Worm (Caenorhabditis elegans): ENCODE data around the gene C17B7.14.

C17B7.14 gene

ce11 chrV:3312067-3312666 is 8.2 kb downstream of the C17B7.14 start, which contains the start of gene arrd-18 (continued):
- no peak for TF ChIP-seq pax-3 (tag; optimal IDR thresholded peaks at IDR 0.05)
- peak; percentile 62 for TF ChIP-seq nhr-71 (tag; optimal IDR thresholded peaks at IDR 0.05)
- TF ChIP-seq ztf-11 (tag; optimal IDR thresholded peaks at IDR 0.05) = no peak
- TF ChIP-seq Y116A8C.19 (tag; optimal IDR thresholded peaks at IDR 0.05; ENCODE audit: borderline replicate concordance) = no peak
- TF ChIP-seq efl-1 (optimal IDR thresholded peaks at IDR 0.05) = peak in 1 of 2 experiments; percentile 19
- TF ChIP-seq efl-1 (GFP tag; optimal IDR thresholded peaks at IDR 0.05 in 1 of 2) = peak in 1 of 2 experiments; percentile 67
- no peak for TF ChIP-seq lin-35 (GFP tag; optimal IDR thresholded peaks at IDR 0.05)
- no peak for TF ChIP-seq hlh-17 (GFP tag; optimal IDR thresholded peaks at IDR 0.05; ENCODE audit: borderline replicate concordance)
- no peak for TF ChIP-seq nhr-12 (tag; optimal IDR thresholded peaks at IDR 0.05)
- no peak for TF ChIP-seq snpc-4 (tag; optimal IDR thresholded peaks at IDR 0.05)
- TF ChIP-seq fos-1 (tag; optimal IDR thresholded peaks at IDR 0.05) = no peak
- TF ChIP-seq ceh-63 (GFP tag; optimal IDR thresholded peaks at IDR 0.05) = no peak
- TF ChIP-seq lin-15B (tag; optimal IDR thresholded peaks at IDR 0.05) = no peak
- TF ChIP-seq blmp-1 (tag; optimal IDR thresholded peaks at IDR 0.05) = no peak

DNA sequence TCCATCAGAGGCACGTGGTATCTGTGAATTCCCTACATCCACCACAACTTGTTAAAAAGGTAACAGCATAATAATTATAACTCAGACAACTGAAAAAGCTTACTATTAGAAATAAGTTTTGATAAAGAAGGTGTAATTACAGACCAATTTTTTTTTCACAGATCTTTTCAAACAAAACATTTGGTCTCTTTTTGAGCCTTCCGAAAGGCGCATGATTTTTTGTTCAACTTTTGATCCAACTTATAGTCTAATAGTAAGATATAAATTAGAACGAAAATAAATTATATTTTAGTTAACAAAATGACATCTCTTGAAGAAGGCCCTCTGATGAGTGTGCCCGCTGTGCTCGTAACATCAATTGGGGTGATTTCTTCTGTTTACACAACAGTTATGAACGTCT is 12.2 kb downstream of the C17B7.14 start, which contains the start of gene srbc-3:
srbc-3 (plus strand) TSS at position 301 of the 400 bp plus-strand sequence.
- TF ChIP-seq F16B12.6 (tag; optimal IDR thresholded peaks at IDR 0.05) (no peak), lin-13 (GFP tag; optimal IDR thresholded peaks at IDR 0.05) (no peak), nhr-85 (tag) (peak; percentile 2), nhr-20 (tag; optimal IDR thresholded peaks at IDR 0.05) (no peak), zip-4 (GFP tag; optimal IDR thresholded peaks at IDR 0.05) (no peak)

- no peak for TF ChIP-seq nhr-77 (tag; optimal IDR thresholded peaks at IDR 0.05)
- TF ChIP-seq hlh-4 (tag; optimal IDR thresholded peaks at IDR 0.05) = no peak
- no peak for TF ChIP-seq blmp-1 (tag; optimal IDR thresholded peaks at IDR 0.05)
- TF ChIP-seq lin-15B (tag; optimal IDR thresholded peaks at IDR 0.05) = no peak
- TF ChIP-seq zag-1 (tag; optimal IDR thresholded peaks at IDR 0.05) = no peak
- TF ChIP-seq unc-62 (GFP tag; optimal IDR thresholded peaks at IDR 0.05) = no peak
- no peak for TF ChIP-seq fkh-10 (GFP tag; optimal IDR thresholded peaks at IDR 0.05)
Observed at ce11 chrV:3301898-3302297, 18.4 kb downstream of the C17B7.14 start, which contains the start of gene srbc-1. TSS of gene srbc-1 (minus strand) at chrV:3301998.

DNA sequence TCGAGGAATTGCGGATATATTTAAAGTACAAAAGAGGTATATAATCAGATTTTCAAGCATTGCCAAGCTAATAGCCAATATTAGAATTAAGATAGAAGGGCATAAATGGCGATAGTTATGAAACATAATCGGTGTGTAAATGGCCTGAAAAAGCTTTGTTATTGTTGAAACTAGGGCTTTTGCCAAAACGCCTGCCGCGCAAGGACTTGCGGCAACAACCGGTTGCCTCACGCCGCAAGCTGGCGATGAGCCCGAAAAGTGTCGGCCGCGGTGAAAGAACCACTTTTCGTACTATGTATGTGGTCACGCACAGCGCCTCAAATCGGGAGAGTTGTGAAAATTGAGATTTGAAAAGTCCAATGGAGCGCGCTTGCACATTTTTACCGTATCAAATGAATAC is 20.9 kb downstream of the C17B7.14 start:
- TF ChIP-seq nhr-19 (GFP tag; conservative IDR thresholded peaks at IDR 0.05) = no peak
- no peak for TF ChIP-seq sptf-1 (tag; optimal IDR thresholded peaks at IDR 0.05)
- no peak for TF ChIP-seq C04F5.9 (tag; optimal IDR thresholded peaks at IDR 0.05)
- TF ChIP-seq grh-1 (GFP tag; IDR thresholded peaks at IDR 0.05) = no peak
- TF ChIP-seq irx-1 (tag; optimal IDR thresholded peaks at IDR 0.05) = no peak
- no peak for TF ChIP-seq sup-37 (GFP tag; optimal IDR thresholded peaks at IDR 0.05)
- TF ChIP-seq ztf-11 (tag; optimal IDR thresholded peaks at IDR 0.05) = no peak
- TF ChIP-seq nhr-84 (tag; optimal IDR thresholded peaks at IDR 0.05) = no peak
- TF ChIP-seq ceh-88 (GFP tag; IDR thresholded peaks at IDR 0.05) = no peak
- no peak for TF ChIP-seq dsc-1 (tag; optimal IDR thresholded peaks at IDR 0.05)
- TF ChIP-seq Y116A8C.19 (tag; optimal IDR thresholded peaks at IDR 0.05; ENCODE audit: borderline replicate concordance) = no peak
- TF ChIP-seq snpc-4 (tag; optimal IDR thresholded peaks at IDR 0.05) = no peak
- TF ChIP-seq mab-9 (GFP tag; IDR thresholded peaks at IDR 0.05) = no peak
- no peak for TF ChIP-seq lsy-2 (tag; optimal IDR thresholded peaks at IDR 0.05)
- TF ChIP-seq lin-14 (GFP tag; optimal IDR thresholded peaks at IDR 0.05) = no peak

Measured in whole organism, L1 larva.